Worm (Caenorhabditis elegans): Measurements from ENCODE around the gene fbxc-28.

fbxc-28 gene

DNA sequence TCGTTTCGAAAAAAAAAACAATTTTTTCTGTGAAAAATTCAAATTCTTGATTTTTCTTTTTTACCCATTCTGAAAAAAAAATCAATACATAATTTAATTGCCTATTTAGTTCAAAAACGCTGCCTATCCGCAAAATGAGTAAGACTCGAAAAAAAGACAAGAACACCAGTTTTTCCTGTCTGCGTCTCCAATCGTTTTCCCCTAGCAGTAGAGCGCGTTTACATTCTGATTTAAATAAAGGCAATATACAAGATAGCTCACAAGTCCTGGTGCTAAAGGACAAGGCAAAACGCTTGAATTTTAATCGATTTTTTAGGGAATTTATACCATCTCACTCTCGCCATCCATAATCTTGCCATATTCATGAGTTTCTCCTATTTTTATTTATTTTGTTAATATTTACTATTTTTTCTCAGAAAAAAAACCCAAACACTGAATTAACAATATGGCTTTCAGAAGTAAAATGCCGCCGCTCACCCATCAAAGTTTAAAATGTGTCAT is 10.3 kb upstream of the fbxc-28 start, which contains the start of gene fbxc-33:
Gene fbxc-33 (plus strand): TSS at position 451 of the 501 bp plus-strand sequence.
- TF ChIP-seq spr-3 (GFP tag; optimal IDR thresholded peaks at IDR 0.05) (no peak), nhr-6 (tag; optimal IDR thresholded peaks at IDR 0.05) (peak; percentile 19), nhr-111 (GFP tag; optimal IDR thresholded peaks at IDR 0.05) (no peak), lin-38 (GFP tag; IDR thresholded peaks at IDR 0.05) (peak; percentile 81; the same call in 1 of the 2 replicates), zip-11 (GFP tag; IDR thresholded peaks at IDR 0.05) (no peak), dpl-1 (GFP tag; optimal IDR thresholded peaks at IDR 0.05) (peak; percentile 41), mes-2 (tag; optimal IDR thresholded peaks at IDR 0.05; ENCODE audit: poor library complexity, severe bottlenecking) (peak; percentile 33), hlh-11 (tag; optimal IDR thresholded peaks at IDR 0.05) (no peak), aly-2 (tag; optimal IDR thresholded peaks at IDR 0.05) (no peak)

DNA sequence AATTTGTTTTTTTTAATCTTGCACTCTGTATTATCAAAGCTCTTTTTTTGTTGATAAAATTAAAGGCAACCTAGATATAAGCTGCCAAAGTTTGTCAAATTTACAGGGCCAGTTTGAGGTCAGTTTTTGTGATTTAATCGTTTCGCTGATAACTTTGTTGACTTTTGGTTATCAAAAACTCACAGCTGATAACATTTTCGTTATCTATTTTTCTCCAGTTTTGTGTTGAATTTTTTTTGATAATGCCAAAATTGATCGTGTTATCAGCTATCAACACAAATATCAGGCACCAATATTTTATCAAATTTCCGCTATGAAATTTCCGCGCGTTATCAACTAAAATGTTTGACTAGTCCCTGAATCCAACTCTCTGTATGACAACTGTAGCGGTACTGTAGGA is 8.4 kb upstream of the fbxc-28 start:
- TF ChIP-seq madf-5 (GFP tag; IDR thresholded peaks at IDR 0.05): no peak
- TF ChIP-seq nhr-28 (tag; optimal IDR thresholded peaks at IDR 0.05): peak; percentile 95
- TF ChIP-seq lin-1 (GFP tag; IDR thresholded peaks at IDR 0.05): peak; percentile 98
- no peak for TF ChIP-seq zfp-3 (GFP tag; conservative IDR thresholded peaks at IDR 0.05)
- no peak for TF ChIP-seq sdz-12 (GFP tag; optimal IDR thresholded peaks at IDR 0.05)
- peak; percentile 20 for TF ChIP-seq duxl-1 (tag; optimal IDR thresholded peaks at IDR 0.05; ENCODE audit: poor library complexity)
- peak; percentile 98 for TF ChIP-seq dmd-6 (GFP tag; IDR thresholded peaks at IDR 0.05)
- TF ChIP-seq ztf-11 (tag; optimal IDR thresholded peaks at IDR 0.05): no peak
- peak; percentile 79 for TF ChIP-seq nhr-6 (tag; optimal IDR thresholded peaks at IDR 0.05)
- TF ChIP-seq nhr-102 (tag; optimal IDR thresholded peaks at IDR 0.05): peak; percentile 84
- TF ChIP-seq mdl-1 (tag; optimal IDR thresholded peaks at IDR 0.05): peak in 1 of 2 experiments; percentile 1
- peak in 1 of 2 experiments; percentile 16 for TF ChIP-seq daf-16 (GFP tag; optimal IDR thresholded peaks at IDR 0.05)
- peak; percentile 97 for TF ChIP-seq daf-16 (tag; optimal IDR thresholded peaks at IDR 0.05)
- TF ChIP-seq nhr-76 (tag; optimal IDR thresholded peaks at IDR 0.05): no peak
- TF ChIP-seq unc-130 (GFP tag; optimal IDR thresholded peaks at IDR 0.05): no peak
- TF ChIP-seq ceh-62 (tag; optimal IDR thresholded peaks at IDR 0.05): no peak
- no peak for TF ChIP-seq fkh-10 (GFP tag; optimal IDR thresholded peaks at IDR 0.05)
- no peak for TF ChIP-seq F26F4.8 (GFP tag; conservative IDR thresholded peaks at IDR 0.05)
- peak; percentile 100 for TF ChIP-seq pqm-1 (tag; optimal IDR thresholded peaks at IDR 0.05)
- no peak for TF ChIP-seq nhr-11 (tag; optimal IDR thresholded peaks at IDR 0.05)
- peak; percentile 9 for TF ChIP-seq nhr-10 (tag; optimal IDR thresholded peaks at IDR 0.05)
- TF ChIP-seq snpc-1.2 (GFP tag; IDR thresholded peaks at IDR 0.05): no peak
- TF ChIP-seq hif-1 (tag; optimal IDR thresholded peaks at IDR 0.05): no peak
- peak; percentile 95 for TF ChIP-seq tra-1 (GFP tag; IDR thresholded peaks at IDR 0.05)
- peak; percentile 32 to 91 for TF ChIP-seq unc-62 (GFP tag; optimal IDR thresholded peaks at IDR 0.05 in 1 of 2)
- TF ChIP-seq unc-62 (tag; optimal IDR thresholded peaks at IDR 0.05): no peak
- no peak for TF ChIP-seq vab-7 (GFP tag; IDR thresholded peaks at IDR 0.05)
- TF ChIP-seq jun-1 (tag; optimal IDR thresholded peaks at IDR 0.05): peak; percentile 59
- TF ChIP-seq ctbp-1 (GFP tag; IDR thresholded peaks at IDR 0.05): no peak
- no peak for TF ChIP-seq cey-2 (tag; optimal IDR thresholded peaks at IDR 0.05; ENCODE audit: borderline replicate concordance, insufficient read depth)
- no peak for TF ChIP-seq lim-7 (GFP tag; IDR thresholded peaks at IDR 0.05)
- no peak for TF ChIP-seq mxl-2 (GFP tag; conservative IDR thresholded peaks at IDR 0.05)
- TF ChIP-seq spr-3 (GFP tag; optimal IDR thresholded peaks at IDR 0.05): no peak
- no peak for TF ChIP-seq dpl-1 (GFP tag; optimal IDR thresholded peaks at IDR 0.05)
- 0 out of 2 replicates have a peak, but pooled peaks have one; percentile 32 for TF ChIP-seq nhr-42 (GFP tag; IDR thresholded peaks at IDR 0.05)
- no peak for TF ChIP-seq daf-8 (GFP tag; IDR thresholded peaks at IDR 0.05)
- TF ChIP-seq dmd-9 (GFP tag; IDR thresholded peaks at IDR 0.05): no peak
- TF ChIP-seq hlh-11 (tag; optimal IDR thresholded peaks at IDR 0.05): peak; percentile 89
- peak; percentile 95 for TF ChIP-seq nhr-77 (tag; optimal IDR thresholded peaks at IDR 0.05)
- TF ChIP-seq ceh-82 (tag; optimal IDR thresholded peaks at IDR 0.05): no peak
- peak; percentile 85; the same call in 1 of the 2 replicates for TF ChIP-seq nhr-41 (GFP tag; IDR thresholded peaks at IDR 0.05)
- TF ChIP-seq zip-11 (GFP tag; IDR thresholded peaks at IDR 0.05): no peak
- no peak for TF ChIP-seq mxl-3 (GFP tag; optimal IDR thresholded peaks at IDR 0.05)
- TF ChIP-seq php-3 (GFP tag; IDR thresholded peaks at IDR 0.05): peak; percentile 91
- TF ChIP-seq lsy-2 (tag; optimal IDR thresholded peaks at IDR 0.05): no peak
